Fruit fly (Drosophila melanogaster) whole organism, pupa: ENCODE measurements around the gene CG13837.

Experiments used
- CG12605 ChIP-seq: fragments of 200-800 bp; sonication (Bioruptor generic); IDR thresholded peaks from 2 replicates; pipeline ENCODE4 v1.3.6; 2022; ENCODE audit warnings: missing biosample characterization, missing genetic modification characterization
- CG14655 ChIP-seq: fragments of 200-800 bp; sonication (Bioruptor generic); optimal IDR thresholded peaks from 3 replicates; lab custom pipeline; 2017; ENCODE audit warnings: mild to moderate bottlenecking, missing biosample characterization, missing genetic modification reagents, missing genetic modification characterization
- CG15710 ChIP-seq: fragments of 200-800 bp; sonication (Bioruptor generic); optimal IDR thresholded peaks from 2 replicates; lab custom pipeline; 2018; ENCODE audit warnings: missing biosample characterization, mild to moderate bottlenecking, missing genetic modification characterization, moderate library complexity
- CG8159 ChIP-seq: fragments of 200-800 bp; sonication (Bioruptor generic); optimal IDR thresholded peaks from 3 replicates; lab custom pipeline; 2018; ENCODE audit warnings: missing biosample characterization, mild to moderate bottlenecking, missing genetic modification characterization, moderate library complexity
- CG9948 ChIP-seq: fragments of 200-800 bp; sonication (Bioruptor generic); optimal IDR thresholded peaks from 2 replicates; lab custom pipeline; 2018; ENCODE audit warnings: missing biosample characterization, mild to moderate bottlenecking, missing genetic modification characterization, moderate library complexity
- Ets98B ChIP-seq: fragments of 200-800 bp; sonication (Bioruptor generic); IDR thresholded peaks from 2 replicates; pipeline ENCODE4 v1.3.6; 2022; ENCODE audit warnings: missing biosample characterization, missing genetic modification characterization
- Pif1B ChIP-seq: fragments of 200-800 bp; sonication (Bioruptor generic); optimal IDR thresholded peaks from 3 replicates; lab custom pipeline; 2016; ENCODE audit warnings: missing biosample characterization, missing genetic modification characterization
- Snoo ChIP-seq: fragments of 200-800 bp; sonication (Bioruptor generic); optimal IDR thresholded peaks from 3 replicates; lab custom pipeline; 2017; ENCODE audit warnings: missing biosample characterization, mild to moderate bottlenecking, missing genetic modification characterization, inconsistent platforms

DNA sequence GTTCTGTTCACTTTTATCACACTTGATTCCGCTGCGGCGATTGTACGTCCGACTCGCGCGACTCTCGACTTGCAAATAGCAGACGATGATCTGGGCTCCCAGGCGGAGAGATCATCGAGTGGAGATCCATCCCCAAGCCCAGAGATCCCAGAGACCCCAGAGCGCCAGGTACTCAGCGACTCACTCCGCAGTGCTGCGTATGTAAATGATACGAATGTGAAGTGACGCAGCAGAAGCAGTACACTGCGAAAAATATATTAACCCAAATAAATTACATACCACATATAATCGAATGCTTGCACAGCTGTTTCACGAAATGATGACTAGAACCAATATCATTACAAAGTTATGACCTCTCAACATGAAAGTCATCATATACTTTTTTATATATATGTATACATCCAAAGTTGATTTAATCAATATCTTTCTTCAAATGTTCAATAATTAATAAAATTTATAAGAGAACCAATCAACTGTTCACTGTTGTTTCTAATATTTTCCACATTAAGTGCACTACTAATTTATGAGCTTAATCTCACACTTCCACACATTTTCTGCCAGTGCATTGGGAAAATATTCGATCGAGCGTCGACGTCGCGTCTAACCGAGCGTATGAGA is 23.5 kb downstream of the CG13837 start, which contains the start of gene CG17111:
- TF ChIP-seq Ets98B (GFP tag; lab: Robert Waterston, UW) (no peak), CG14655 (GFP tag; lab: Kevin White, UChicago) (no peak), CG12605 (no peak), Snoo (tag; lab: Kevin White, UChicago) (no peak), CG8159 (no peak), Pif1B (GFP tag; lab: Kevin White, UChicago) (no peak), CG15710 (tag; lab: Kevin White, UChicago) (no peak), CG9948 (tag; lab: Kevin White, UChicago) (no peak)
